Worm (Caenorhabditis elegans): ENCODE data around the gene Y37D8A.3.

DNA sequence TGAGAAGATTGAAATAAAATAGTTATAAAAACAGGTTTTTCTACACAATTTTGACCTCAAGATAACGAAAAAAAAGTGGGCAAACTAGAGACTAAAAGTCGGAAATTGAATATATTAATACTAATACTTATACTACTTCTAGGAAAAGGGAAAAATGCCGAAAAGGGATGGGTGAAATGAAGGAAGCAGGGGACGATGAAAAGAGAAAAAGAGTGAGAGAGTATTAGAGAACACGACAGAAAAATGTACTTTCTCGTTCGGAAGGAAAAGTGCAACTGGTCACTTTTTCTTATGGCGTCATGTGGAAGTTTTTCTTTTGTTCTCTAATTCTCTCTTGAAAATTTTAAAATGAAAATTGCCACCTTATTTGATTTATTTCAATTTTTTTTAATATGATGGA lies 12.2 kb downstream of the Y37D8A.3 start:
- TF ChIP-seq F33H1.4 (GFP tag; IDR thresholded peaks at IDR 0.05) = no peak
- TF ChIP-seq ama-1 (optimal IDR thresholded peaks at IDR 0.05) = no peak
- TF ChIP-seq ama-1 (GFP tag; optimal IDR thresholded peaks at IDR 0.05) = no peak
- TF ChIP-seq sea-2 (GFP tag; IDR thresholded peaks at IDR 0.05) = no peak
- TF ChIP-seq hsf-1 (GFP tag; IDR thresholded peaks at IDR 0.05) = no peak
- TF ChIP-seq gei-17 (GFP tag; optimal IDR thresholded peaks at IDR 0.05) = no peak

Measured in whole organism, young adult.